Fruit fly (Drosophila melanogaster) whole organism, embryonic: Measurements from ENCODE around the gene CG17572.

Source experiments
- Adf1 ChIP-seq: fragments of 200-800 bp; sonication (Bioruptor generic); IDR thresholded peaks from 2 replicates; pipeline ENCODE4 v1.3.6; 2022; ENCODE audit warnings: missing biosample characterization, missing genetic modification characterization
- Asciz ChIP-seq: fragments of 200-800 bp; sonication (Bioruptor generic); optimal IDR thresholded peaks from 2 replicates; lab custom pipeline; 2017; ENCODE audit warnings: missing biosample characterization, mild to moderate bottlenecking, missing genetic modification characterization, missing genetic modification reagents
- CG11085 ChIP-seq: fragments of 200-800 bp; sonication (Bioruptor generic); IDR thresholded peaks from 2 replicates; pipeline ENCODE4 v1.3.6; 2022; ENCODE audit warnings: missing biosample characterization, missing genetic modification characterization
- CG12104 ChIP-seq: fragments of 200-800 bp; sonication (Bioruptor generic); optimal IDR thresholded peaks from 3 replicates; lab custom pipeline; 2016; ENCODE audit warnings: missing biosample characterization, missing genetic modification characterization
- CG13287 ChIP-seq: fragments of 200-800 bp; sonication (Bioruptor generic); IDR thresholded peaks from 2 replicates; pipeline ENCODE4 v1.3.6; 2022; ENCODE audit warnings: missing biosample characterization, missing genetic modification characterization; ENCODE audit not compliant: partially characterized antibody
- CG16813 ChIP-seq: fragments of 200-800 bp; sonication (Bioruptor generic); IDR thresholded peaks from 3 replicates; pipeline ENCODE4 v1.3.6; 2022; ENCODE audit warnings: missing biosample characterization, missing genetic modification characterization; ENCODE audit not compliant: partially characterized antibody
- CG17912 ChIP-seq: fragments of 200-800 bp; sonication (Bioruptor generic); optimal IDR thresholded peaks from 2 replicates; lab custom pipeline; 2018; ENCODE audit warnings: missing biosample characterization, mild to moderate bottlenecking, missing genetic modification characterization
- CG2199 ChIP-seq: fragments of 200-800 bp; sonication (Bioruptor generic); IDR thresholded peaks from 3 replicates; pipeline ENCODE4 v1.3.6; 2022; ENCODE audit warnings: missing biosample characterization, missing genetic modification characterization
- CG2202 ChIP-seq: fragments of 200-800 bp; sonication (Bioruptor generic); optimal IDR thresholded peaks from 2 replicates; lab custom pipeline; 2018; ENCODE audit warnings: missing biosample characterization, mild to moderate bottlenecking, missing genetic modification characterization
- CG4404 ChIP-seq: fragments of 200-800 bp; sonication (Bioruptor generic); IDR thresholded peaks from 2 replicates; pipeline ENCODE4 v1.3.6; 2022; ENCODE audit warnings: missing biosample characterization, missing genetic modification characterization
- CG4617 ChIP-seq: fragments of 200-800 bp; sonication (Bioruptor generic); optimal IDR thresholded peaks from 3 replicates; lab custom pipeline; 2016; ENCODE audit warnings: missing biosample characterization, missing genetic modification characterization, borderline replicate concordance
- CG4820 ChIP-seq: fragments of 200-800 bp; sonication (Bioruptor generic); optimal IDR thresholded peaks from 3 replicates; lab custom pipeline; 2016; ENCODE audit warnings: missing biosample characterization, missing genetic modification characterization
- CG4854 ChIP-seq: fragments of 200-800 bp; sonication (Bioruptor generic); optimal IDR thresholded peaks from 2 replicates; lab custom pipeline; 2016; ENCODE audit warnings: missing biosample characterization, missing genetic modification characterization, inconsistent platforms
- CG6175 ChIP-seq: fragments of 200-800 bp; sonication (Bioruptor generic); IDR thresholded peaks from 3 replicates; pipeline ENCODE4 v1.3.6; 2022; ENCODE audit warnings: missing biosample characterization, missing genetic modification characterization
- CG6765 ChIP-seq: fragments of 200-800 bp; sonication (Bioruptor generic); optimal IDR thresholded peaks from 3 replicates; lab custom pipeline; 2017; ENCODE audit warnings: missing biosample characterization, mild to moderate bottlenecking, missing genetic modification characterization
- CG7271 ChIP-seq: fragments of 200-800 bp; sonication (Bioruptor generic); optimal IDR thresholded peaks from 2 replicates; lab custom pipeline; 2018; ENCODE audit warnings: missing biosample characterization, mild to moderate bottlenecking, missing genetic modification characterization, moderate library complexity
- CTCF ChIP-seq: fragments of 200-800 bp; sonication (Bioruptor generic); optimal IDR thresholded peaks from 2 replicates; lab custom pipeline; 2017; ENCODE audit warnings: missing biosample characterization, mild to moderate bottlenecking, missing genetic modification characterization, moderate library complexity
- E2f2 ChIP-seq: fragments of 200-800 bp; sonication (Bioruptor generic); IDR thresholded peaks from 2 replicates; pipeline ENCODE4 v1.3.6; 2022; ENCODE audit warnings: missing biosample characterization, missing genetic modification characterization
- Elba2 ChIP-seq: fragments of 200-800 bp; sonication (Bioruptor generic); optimal IDR thresholded peaks from 3 replicates; lab custom pipeline; 2016; ENCODE audit warnings: missing biosample characterization, missing genetic modification characterization
- Ets65A ChIP-seq: fragments of 200-800 bp; sonication (Bioruptor generic); peaks from one replicate; lab custom pipeline; 2016; ENCODE audit warnings: missing biosample characterization, missing genetic modification characterization
- Ets97D ChIP-seq: fragments of 200-800 bp; sonication (Bioruptor generic); optimal IDR thresholded peaks from 3 replicates; lab custom pipeline; 2016; ENCODE audit warnings: missing biosample characterization, missing genetic modification characterization
- H15 ChIP-seq: fragments of 200-800 bp; sonication (Bioruptor generic); IDR thresholded peaks from 3 replicates; pipeline ENCODE4 v1.3.6; 2022; ENCODE audit warnings: missing biosample characterization, missing genetic modification characterization
- HLHmδ ChIP-seq: fragments of 200-800 bp; sonication (Bioruptor generic); optimal IDR thresholded peaks from 2 replicates; lab custom pipeline; 2018; ENCODE audit warnings: missing biosample characterization, mild to moderate bottlenecking, missing genetic modification characterization, moderate library complexity
- Hmx ChIP-seq: fragments of 200-800 bp; sonication (Bioruptor generic); optimal IDR thresholded peaks from 2 replicates; lab custom pipeline; 2016; ENCODE audit warnings: missing biosample characterization, missing genetic modification characterization
- Hsf ChIP-seq: fragments of 200-800 bp; sonication (Bioruptor generic); optimal IDR thresholded peaks from 3 replicates; lab custom pipeline; 2016; ENCODE audit warnings: missing biosample characterization, missing genetic modification characterization
- MTF-1 ChIP-seq: fragments of 200-800 bp; sonication (Bioruptor generic); optimal IDR thresholded peaks from 2 replicates; lab custom pipeline; 2018; ENCODE audit warnings: missing biosample characterization, mild to moderate bottlenecking, missing genetic modification characterization, borderline replicate concordance
- NFAT ChIP-seq: fragments of 200-800 bp; sonication (Bioruptor generic); IDR thresholded peaks from 2 replicates; pipeline ENCODE4 v1.3.6; 2022; ENCODE audit warnings: missing biosample characterization, missing genetic modification characterization
- Nf-YC ChIP-seq: fragments of 200-800 bp; optimal IDR thresholded peaks from 3 replicates; lab custom pipeline; 2019; ENCODE audit warnings: missing biosample characterization, mild to moderate bottlenecking, missing genetic modification characterization, moderate library complexity
- PHDP ChIP-seq: fragments of 200-800 bp; sonication (Bioruptor generic); optimal IDR thresholded peaks from 3 replicates; lab custom pipeline; 2018; ENCODE audit warnings: missing biosample characterization, mild to moderate bottlenecking, missing genetic modification characterization, moderate library complexity
- abd-A ChIP-seq: fragments of 200-800 bp; sonication (Bioruptor generic); optimal IDR thresholded peaks from 3 replicates; lab custom pipeline; 2019; ENCODE audit warnings: missing biosample characterization, mild to moderate bottlenecking, missing genetic modification characterization, moderate library complexity
- aop ChIP-seq: fragments of 200-800 bp; sonication (Bioruptor generic); IDR thresholded peaks from 2 replicates; pipeline ENCODE4 v1.3.6; 2022; ENCODE audit warnings: missing biosample characterization, missing genetic modification characterization
- bigmax ChIP-seq: fragments of 200-800 bp; sonication (Bioruptor generic); optimal IDR thresholded peaks from 2 replicates; lab custom pipeline; 2018; ENCODE audit warnings: missing biosample characterization, mild to moderate bottlenecking, missing genetic modification characterization
- bsh ChIP-seq, 2 experiments: fragments of 200-800 bp; sonication (Bioruptor generic); optimal IDR thresholded peaks; 2 replicates each; lab custom pipeline; 2017 to 2018; ENCODE audit warnings: mild to moderate bottlenecking in 2 of 2, missing biosample characterization in 2 of 2, missing genetic modification characterization in 2 of 2, moderate library complexity in 1 of 2
- chif ChIP-seq, 2 experiments: fragments of 200-800 bp; sonication (Bioruptor generic); optimal IDR thresholded peaks; 3 replicates each; lab custom pipeline; 2016; ENCODE audit warnings: missing biosample characterization in 2 of 2, missing genetic modification characterization in 2 of 2
- chinmo ChIP-seq: fragments of 200-800 bp; sonication (Bioruptor generic); IDR thresholded peaks from 4 replicates; pipeline ENCODE4 v1.3.6; 2022; ENCODE audit warnings: missing biosample characterization, missing genetic modification characterization; ENCODE audit not compliant: partially characterized antibody
- corto ChIP-seq: fragments of 200-800 bp; sonication (Bioruptor generic); optimal IDR thresholded peaks from 2 replicates; lab custom pipeline; 2016; ENCODE audit warnings: missing biosample characterization, mild to moderate bottlenecking, missing genetic modification characterization, moderate library complexity
- crol ChIP-seq: fragments of 200-800 bp; sonication (Bioruptor generic); IDR thresholded peaks from 2 replicates; pipeline ENCODE4 v1.3.6; 2022; ENCODE audit warnings: missing biosample characterization, missing genetic modification characterization
- cwo ChIP-seq: fragments of 200-800 bp; sonication (Bioruptor generic); optimal IDR thresholded peaks from 3 replicates; lab custom pipeline; 2017; ENCODE audit warnings: missing biosample characterization, missing genetic modification characterization, mild to moderate bottlenecking, moderate library complexity, missing genetic modification reagents
- dmrt99B ChIP-seq: fragments of 200-800 bp; sonication (Bioruptor generic); optimal IDR thresholded peaks from 2 replicates; lab custom pipeline; 2018; ENCODE audit warnings: missing biosample characterization, mild to moderate bottlenecking, missing genetic modification characterization, moderate library complexity
- emc ChIP-seq: fragments of 200-800 bp; sonication (Bioruptor generic); optimal IDR thresholded peaks from 2 replicates; lab custom pipeline; 2016; ENCODE audit warnings: missing biosample characterization, missing genetic modification characterization
- ftz-f1 ChIP-seq: fragments of 200-800 bp; sonication (Bioruptor generic); optimal IDR thresholded peaks from 2 replicates; lab custom pipeline; 2016; ENCODE audit warnings: missing biosample characterization, missing genetic modification characterization
- gfzf ChIP-seq: fragments of 200-800 bp; sonication (Bioruptor generic); optimal IDR thresholded peaks from 2 replicates; lab custom pipeline; 2016; ENCODE audit warnings: missing biosample characterization, mild to moderate bottlenecking, missing genetic modification characterization, moderate library complexity
- jigr1 ChIP-seq: fragments of 200-800 bp; sonication (Bioruptor generic); IDR thresholded peaks from 3 replicates; pipeline ENCODE4 v1.3.6; 2022; ENCODE audit warnings: missing biosample characterization, missing genetic modification characterization
- mld ChIP-seq: fragments of 200-800 bp; sonication (Bioruptor generic); IDR thresholded peaks from 3 replicates; pipeline ENCODE4 v1.3.6; 2022; ENCODE audit warnings: missing biosample characterization, missing genetic modification characterization; ENCODE audit not compliant: partially characterized antibody
- p53 ChIP-seq: fragments of 200-800 bp; sonication (Bioruptor generic); optimal IDR thresholded peaks from 2 replicates; lab custom pipeline; 2016; ENCODE audit warnings: missing biosample characterization, missing genetic modification characterization
- pfk ChIP-seq: fragments of 200-800 bp; sonication (Bioruptor generic); optimal IDR thresholded peaks from 2 replicates; lab custom pipeline; 2018; ENCODE audit warnings: missing biosample characterization, mild to moderate bottlenecking, missing genetic modification characterization, moderate library complexity
- pum ChIP-seq: fragments of 200-800 bp; sonication (Bioruptor generic); optimal IDR thresholded peaks from 2 replicates; lab custom pipeline; 2016; ENCODE audit warnings: missing biosample characterization, missing genetic modification characterization
- sens ChIP-seq: fragments of 200-800 bp; sonication (Bioruptor generic); peaks from one replicate; lab custom pipeline; 2016; ENCODE audit warnings: missing biosample characterization, missing genetic modification characterization
- seq ChIP-seq: fragments of 200-800 bp; sonication (Bioruptor generic); IDR thresholded peaks from 2 replicates; pipeline ENCODE4 v1.3.6; 2022; ENCODE audit warnings: missing biosample characterization, missing genetic modification characterization
- shn ChIP-seq: fragments of 200-800 bp; sonication (Bioruptor generic); optimal IDR thresholded peaks from 3 replicates; lab custom pipeline; 2016; ENCODE audit warnings: missing biosample characterization, missing genetic modification characterization

Gene CG17572

DNA sequence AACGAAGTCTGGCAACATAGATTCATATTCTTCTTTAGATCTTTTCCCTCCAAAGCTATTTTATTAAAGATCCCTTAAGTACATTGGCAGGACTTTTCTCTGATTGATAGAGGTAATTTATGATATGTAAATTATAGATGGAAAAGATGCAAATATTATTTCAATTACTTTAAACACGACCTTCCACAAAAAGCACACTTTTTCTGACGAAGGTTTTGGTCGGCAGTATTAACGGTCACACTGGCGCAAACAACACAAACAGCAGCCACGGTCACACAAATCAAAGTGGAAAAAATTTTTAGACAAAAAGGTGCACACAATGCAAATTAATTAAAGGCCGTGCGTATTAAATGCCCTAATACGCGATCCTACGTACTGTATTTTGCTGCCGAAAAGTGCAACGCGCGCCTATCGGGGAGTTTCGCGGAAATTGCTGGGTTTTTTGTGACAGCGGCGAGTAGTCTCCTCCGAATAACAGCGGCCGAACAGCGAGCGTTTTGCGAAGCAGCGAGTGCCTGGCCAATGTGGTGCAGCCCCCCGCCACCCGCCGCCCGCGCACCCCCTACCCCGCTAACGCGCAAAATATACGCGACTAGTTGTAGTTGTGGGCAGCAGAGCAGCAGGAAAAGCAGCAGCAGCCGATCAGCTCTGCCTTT, 20.0 kb downstream of the CG17572 start, which contains the start of gene CG10492 (continued):
- TF ChIP-seq NFAT (peak; percentile 52), Ets97D (GFP tag; lab: Kevin White, UChicago) (peak; percentile 65), p53 (GFP tag; lab: Kevin White, UChicago) (no peak), chif (GFP tag; optimal IDR thresholded peaks at IDR 0.05; lab: Kevin White, UChicago) (no peak), sens (GFP tag; lab: Kevin White, UChicago) (peak; percentile 29), chinmo (GFP tag; lab: Robert Waterston, UW) (peak; percentile 73; the same call in 1 of the 4 replicates), bigmax (no peak), seq (GFP tag; lab: Robert Waterston, UW) (no peak), CG7271 (tag; lab: Kevin White, UChicago) (no peak), pum (GFP tag; lab: Kevin White, UChicago) (no peak), jigr1 (GFP tag; lab: Robert Waterston, UW) (no peak), CTCF (GFP tag; lab: Kevin White, UChicago) (peak; percentile 37), dmrt99B (no peak), corto (GFP tag; lab: Kevin White, UChicago) (no peak), CG6765 (GFP tag; lab: Kevin White, UChicago) (no peak), CG17912 (no peak), Hmx (GFP tag; lab: Kevin White, UChicago) (no peak), CG12104 (GFP tag; lab: Kevin White, UChicago) (no peak), mld (GFP tag; lab: Robert Waterston, UW) (no peak), aop (GFP tag; lab: Robert Waterston, UW) (no peak), shn (GFP tag; lab: Kevin White, UChicago) (no peak), CG4854 (no peak), E2f2 (GFP tag; lab: Robert Waterston, UW) (peak; percentile 94), CG6175 (GFP tag; lab: Robert Waterston, UW) (peak; percentile 40; the same call in 1 of the 3 replicates), pfk (no peak), CG2199 (GFP tag; lab: Robert Waterston, UW) (0 out of 3 replicates have a peak, but pooled peaks have one; percentile 15), H15 (GFP tag; lab: Robert Waterston, UW) (no peak), CG2202 (tag; lab: Kevin White, UChicago) (no peak), Hsf (GFP tag; lab: Kevin White, UChicago) (no peak), HLHmδ (no peak), CG13287 (GFP tag; lab: Robert Waterston, UW) (peak; percentile 54), gfzf (peak; percentile 91), CG4617 (GFP tag; lab: Kevin White, UChicago) (peak; percentile 92), CG4404 (no peak), Nf-YC (tag; lab: Kevin White, UChicago) (peak; percentile 44), PHDP (tag; lab: Kevin White, UChicago) (no peak), CG11085 (GFP tag; lab: Robert Waterston, UW) (no peak), CG4820 (GFP tag; lab: Kevin White, UChicago) (no peak), bsh (GFP tag; optimal IDR thresholded peaks at IDR 0.05; lab: Kevin White, UChicago) (no peak), cwo (GFP tag; lab: Kevin White, UChicago) (no peak), abd-A (tag; lab: Kevin White, UChicago) (no peak), crol (peak; percentile 100), emc (GFP tag; lab: Kevin White, UChicago) (no peak), ftz-f1 (GFP tag; lab: Kevin White, UChicago) (peak; percentile 81), Ets65A (GFP tag; lab: Kevin White, UChicago) (peak; percentile 80), Adf1 (GFP tag; lab: Robert Waterston, UW) (peak; percentile 84), CG16813 (GFP tag; lab: Robert Waterston, UW) (peak; percentile 46; the same call in 2 of the 3 replicates), Asciz (no peak), MTF-1 (GFP tag; lab: Kevin White, UChicago) (peak; percentile 25), Elba2 (GFP tag; lab: Kevin White, UChicago) (peak; percentile 20)
